Fruit fly (Drosophila melanogaster) whole organism, adult: ENCODE results near the gene CG6454.

Experiments used
- CG1620 ChIP-seq: fragments of 200-800 bp; sonication (Bioruptor generic); optimal IDR thresholded peaks from 2 replicates; lab custom pipeline; 2016; ENCODE audit warnings: missing biosample characterization, missing genetic modification characterization
- CG5204 ChIP-seq: fragments of 200-800 bp; sonication (Bioruptor generic); optimal IDR thresholded peaks from 2 replicates; lab custom pipeline; 2016; ENCODE audit warnings: missing biosample characterization, missing genetic modification characterization
- CG7045 ChIP-seq: fragments of 200-800 bp; sonication (Bioruptor generic); optimal IDR thresholded peaks from 2 replicates; lab custom pipeline; 2017; ENCODE audit warnings: missing biosample characterization, mild to moderate bottlenecking, missing genetic modification characterization
- cic ChIP-seq: fragments of 200-800 bp; sonication (Bioruptor generic); optimal IDR thresholded peaks from 2 replicates; lab custom pipeline; 2017; ENCODE audit warnings: missing biosample characterization, mild to moderate bottlenecking, missing genetic modification characterization, moderate library complexity
- kay ChIP-seq: fragments of 200-800 bp; sonication (Bioruptor generic); peaks from one replicate; lab custom pipeline; 2016; ENCODE audit warnings: missing biosample characterization, missing genetic modification characterization, borderline replicate concordance

dm6 chr3R:24359957-24360356 lies 11.0 kb downstream of the CG6454 start, which contains the start of gene CG18528:
- TF ChIP-seq CG1620 (GFP tag; lab: Kevin White, UChicago) (no peak), kay (no peak), CG5204 (no peak), CG7045 (GFP tag; lab: Kevin White, UChicago) (no peak), cic (GFP tag; lab: Kevin White, UChicago) (no peak)
